Fruit fly (Drosophila melanogaster) whole organism, prepupa: ENCODE measurements around the gene Sfxn1-3.

Source experiments
- CG6854 ChIP-seq: fragments of 200-800 bp; sonication (Bioruptor generic); optimal IDR thresholded peaks from 2 replicates; lab custom pipeline; 2017; ENCODE audit warnings: missing biosample characterization, mild to moderate bottlenecking, missing genetic modification characterization
- Sox15 ChIP-seq: fragments of 200-800 bp; sonication (Bioruptor generic); optimal IDR thresholded peaks from 3 replicates; lab custom pipeline; 2016; ENCODE audit warnings: missing biosample characterization, missing genetic modification characterization
- fd59A ChIP-seq: fragments of 200-800 bp; sonication (Bioruptor generic); optimal IDR thresholded peaks from 2 replicates; lab custom pipeline; 2017; ENCODE audit warnings: missing biosample characterization, mild to moderate bottlenecking, missing genetic modification characterization, missing genetic modification reagents
- pdm3 ChIP-seq: fragments of 200-800 bp; sonication (Bioruptor generic); optimal IDR thresholded peaks from 3 replicates; lab custom pipeline; 2016; ENCODE audit warnings: missing biosample characterization, missing genetic modification characterization

- TF ChIP-seq Sox15 (GFP tag; lab: Kevin White, UChicago) (no peak), fd59A (GFP tag; lab: Kevin White, UChicago) (no peak), pdm3 (GFP tag; lab: Kevin White, UChicago) (no peak), CG6854 (GFP tag; lab: Kevin White, UChicago) (no peak)
Observed at dm6 chr3R:4397403-4398079, 19.1 kb downstream of the Sfxn1-3 start, which contains the start of gene CG9855.
